Fruit fly (Drosophila melanogaster): Measurements from ENCODE around the gene CG9368.
A peak's percentile ranks its signal among the peaks of the same experiment; 100 is the strongest.

CG9368 gene

dm6 chr3L:19552136-19552773 is 49.2 kb upstream of the CG9368 start, which contains the start of the genes Ltn1 and CG9300 (continued):
- TF ChIP-seq pnt (GFP tag; optimal IDR thresholded peaks at IDR 0.05) (no peak), Side (GFP tag; optimal IDR thresholded peaks at IDR 0.05) (peak; percentile 46), Ada2b (GFP tag; IDR thresholded peaks at IDR 0.05) (no peak), Six4 (GFP tag; optimal IDR thresholded peaks at IDR 0.05) (no peak), CG5953 (GFP tag; IDR thresholded peaks at IDR 0.05) (no peak), CG14710 (tag; optimal IDR thresholded peaks at IDR 0.05) (no peak), fru (optimal IDR thresholded peaks at IDR 0.05) (no peak), CG34224 (GFP tag; IDR thresholded peaks at IDR 0.05; ENCODE audit: partially characterized antibody) (peak; percentile 32; the same call in 1 of the 3 replicates), dysf (GFP tag; IDR thresholded peaks at IDR 0.05) (0 out of 3 replicates have a peak, but pooled peaks have one; percentile 5), crc (GFP tag; optimal IDR thresholded peaks at IDR 0.05) (peak; percentile 21), eyg (GFP tag; optimal IDR thresholded peaks at IDR 0.05) (no peak), CG11560 (tag; IDR thresholded peaks at IDR 0.05) (no peak), Sox102F (GFP tag; optimal IDR thresholded peaks at IDR 0.05) (no peak), Gsc (GFP tag; IDR thresholded peaks at IDR 0.05) (no peak), HHEX (GFP tag; optimal IDR thresholded peaks at IDR 0.05) (no peak), ac (GFP tag; optimal IDR thresholded peaks at IDR 0.05) (no peak), az2 (GFP tag; optimal IDR thresholded peaks at IDR 0.05) (no peak), gro (GFP tag; optimal IDR thresholded peaks at IDR 0.05) (no peak), CG7786 (GFP tag; optimal IDR thresholded peaks at IDR 0.05) (peak; percentile 1), tna (GFP tag; IDR thresholded peaks at IDR 0.05; ENCODE audit: partially characterized antibody) (0 out of 2 replicates have a peak, but pooled peaks have one; percentile 33), Antp (GFP tag; optimal IDR thresholded peaks at IDR 0.05) (peak; percentile 23), CG2889 (GFP tag; IDR thresholded peaks at IDR 0.05) (no peak), CG18262 (tag; optimal IDR thresholded peaks at IDR 0.05) (no peak), CG31224 (GFP tag; IDR thresholded peaks at IDR 0.05) (peak; percentile 22; the same call in 1 of the 2 replicates), CG11247 (GFP tag; IDR thresholded peaks at IDR 0.05) (no peak), CG14965 (GFP tag; optimal IDR thresholded peaks at IDR 0.05; ENCODE audit: borderline replicate concordance) (no peak), Lhr (GFP tag; optimal IDR thresholded peaks at IDR 0.05) (peak; percentile 66), Vsx1 (GFP tag; optimal IDR thresholded peaks at IDR 0.05) (no peak), sna (GFP tag; IDR thresholded peaks at IDR 0.05; ENCODE audit: partially characterized antibody) (peak; percentile 57; the same call in 1 of the 2 replicates), D (optimal IDR thresholded peaks at IDR 0.05) (peak; percentile 35), D (GFP tag; optimal IDR thresholded peaks at IDR 0.05) (no peak), CG6175 (GFP tag; IDR thresholded peaks at IDR 0.05) (no peak), CG15696 (tag; optimal IDR thresholded peaks at IDR 0.05) (no peak), CG31441 (GFP tag; IDR thresholded peaks at IDR 0.05) (no peak), CG2120 (GFP tag; optimal IDR thresholded peaks at IDR 0.05) (no peak), Xrp1 (GFP tag; IDR thresholded peaks at IDR 0.05) (peak; percentile 44), CG34376 (GFP tag; optimal IDR thresholded peaks at IDR 0.05) (peak; percentile 52), CG6254 (GFP tag; optimal IDR thresholded peaks at IDR 0.05) (peak; percentile 100), crol (GFP tag; IDR thresholded peaks at IDR 0.05) (no peak), chm (GFP tag; IDR thresholded peaks at IDR 0.05) (no peak), sd (tag; optimal IDR thresholded peaks at IDR 0.05) (no peak), fd3F (GFP tag; optimal IDR thresholded peaks at IDR 0.05) (no peak), CG13296 (GFP tag; optimal IDR thresholded peaks at IDR 0.05) (no peak), CG4360 (GFP tag; IDR thresholded peaks at IDR 0.05) (no peak), CG13123 (GFP tag; optimal IDR thresholded peaks at IDR 0.05) (no peak), ci (GFP tag; IDR thresholded peaks at IDR 0.05) (peak; percentile 81; the same call in 1 of the 3 replicates), seq (GFP tag; IDR thresholded peaks at IDR 0.05) (no peak; the same call in 1 of the 2 replicates), CG7839 (tag; optimal IDR thresholded peaks at IDR 0.05) (no peak), CG10979 (tag; optimal IDR thresholded peaks at IDR 0.05) (no peak), CG7987 (GFP tag; optimal IDR thresholded peaks at IDR 0.05) (peak; percentile 55), Scr (GFP tag; IDR thresholded peaks at IDR 0.05; ENCODE audit: partially characterized antibody) (peak; percentile 56)
